Worm (Caenorhabditis elegans): ENCODE results near the gene F13D2.1.

F13D2.1 gene

DNA sequence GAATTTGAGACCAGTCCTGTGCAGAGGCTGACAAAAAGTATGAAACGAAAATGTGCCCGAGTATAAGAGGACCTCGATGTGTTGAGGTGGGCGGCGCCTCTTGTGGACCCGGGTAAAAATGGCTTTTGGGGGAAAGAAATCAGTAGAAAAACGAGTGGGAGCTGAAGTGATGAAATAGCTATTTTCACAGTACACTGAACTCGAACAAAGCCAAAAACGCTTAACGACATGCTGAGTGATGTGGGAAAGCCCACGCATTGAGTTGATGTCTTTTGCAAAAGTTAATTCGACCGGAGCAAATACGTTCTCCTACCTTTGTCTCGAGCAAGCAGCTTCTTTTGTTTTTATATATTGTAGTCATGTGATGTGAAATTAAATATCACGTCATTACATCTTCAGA, 72.7 kb downstream of the F13D2.1 start, which contains the start of gene nlp-66:
nlp-66 (minus strand) TSS at position 101 of the 400 bp plus-strand sequence.
- TF ChIP-seq ceh-82 (tag; optimal IDR thresholded peaks at IDR 0.05) (no peak), pha-4 (tag; optimal IDR thresholded peaks at IDR 0.05) (no peak), nfya-1 (tag; optimal IDR thresholded peaks at IDR 0.05; ENCODE audit: insufficient read depth) (no peak), nhr-28 (tag; optimal IDR thresholded peaks at IDR 0.05) (no peak), elt-2 (tag; optimal IDR thresholded peaks at IDR 0.05) (no peak), lin-15B (tag; optimal IDR thresholded peaks at IDR 0.05) (no peak), eor-1 (tag; optimal IDR thresholded peaks at IDR 0.05) (no peak), ceh-28 (tag; optimal IDR thresholded peaks at IDR 0.05) (no peak), unc-62 (GFP tag; optimal IDR thresholded peaks at IDR 0.05) (no peak), fkh-10 (GFP tag; optimal IDR thresholded peaks at IDR 0.05) (no peak), zag-1 (tag; optimal IDR thresholded peaks at IDR 0.05) (no peak), snpc-4 (tag; optimal IDR thresholded peaks at IDR 0.05) (no peak), ztf-4 (tag; optimal IDR thresholded peaks at IDR 0.05) (no peak), mdl-1 (tag; optimal IDR thresholded peaks at IDR 0.05) (no peak), ceh-16 (tag; optimal IDR thresholded peaks at IDR 0.05) (no peak), lin-39 (tag; optimal IDR thresholded peaks at IDR 0.05) (no peak), egl-5 (tag; optimal IDR thresholded peaks at IDR 0.05) (no peak), elt-3 (tag; optimal IDR thresholded peaks at IDR 0.05) (no peak), fos-1 (tag; optimal IDR thresholded peaks at IDR 0.05) (no peak)

DNA sequence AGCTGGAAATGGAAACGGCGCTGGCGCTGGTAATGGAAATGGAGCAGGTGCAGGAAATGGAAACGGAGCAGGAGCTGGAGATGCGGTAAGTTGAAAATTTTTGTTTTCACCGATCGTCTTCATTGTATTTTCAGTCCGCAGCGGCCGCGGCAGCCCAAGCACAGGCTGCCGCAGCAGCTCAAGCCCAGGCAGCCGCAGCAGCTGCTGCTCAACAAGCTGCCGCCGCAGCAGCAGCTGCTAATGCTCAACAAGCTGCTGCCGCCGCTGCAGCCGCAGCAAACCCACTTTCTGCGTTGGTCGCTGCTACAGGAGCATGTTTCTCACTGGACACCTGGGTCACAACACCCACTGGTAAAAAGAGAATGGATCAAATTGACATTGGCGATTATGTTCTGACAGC, 75.0 kb downstream of the F13D2.1 start:
- TF ChIP-seq nfya-1 (tag; optimal IDR thresholded peaks at IDR 0.05; ENCODE audit: insufficient read depth) = no peak
- no peak for TF ChIP-seq snpc-4 (tag; optimal IDR thresholded peaks at IDR 0.05)
- no peak for TF ChIP-seq nhr-77 (tag; optimal IDR thresholded peaks at IDR 0.05)
- TF ChIP-seq R02D3.7 (tag; optimal IDR thresholded peaks at IDR 0.05) = no peak
- no peak for TF ChIP-seq zag-1 (tag; optimal IDR thresholded peaks at IDR 0.05)
- no peak for TF ChIP-seq skn-1 (tag; optimal IDR thresholded peaks at IDR 0.05)
- TF ChIP-seq hmg-11 (tag; optimal IDR thresholded peaks at IDR 0.05) = no peak
- TF ChIP-seq egl-5 (tag; optimal IDR thresholded peaks at IDR 0.05) = no peak
- TF ChIP-seq nhr-67 (tag; optimal IDR thresholded peaks at IDR 0.05) = no peak
- no peak for TF ChIP-seq unc-62 (GFP tag; optimal IDR thresholded peaks at IDR 0.05)
- no peak for TF ChIP-seq ztf-4 (tag; optimal IDR thresholded peaks at IDR 0.05)
- TF ChIP-seq elt-1 (tag; optimal IDR thresholded peaks at IDR 0.05) = no peak
- no peak for TF ChIP-seq nhr-76 (tag; optimal IDR thresholded peaks at IDR 0.05)
- no peak for TF ChIP-seq elt-2 (tag; optimal IDR thresholded peaks at IDR 0.05)
- no peak for TF ChIP-seq nhr-25 (tag; optimal IDR thresholded peaks at IDR 0.05)
- TF ChIP-seq lin-39 (tag; optimal IDR thresholded peaks at IDR 0.05) = no peak
- no peak for TF ChIP-seq ceh-28 (tag; optimal IDR thresholded peaks at IDR 0.05)
- no peak for TF ChIP-seq lin-15B (tag; optimal IDR thresholded peaks at IDR 0.05)
- no peak for TF ChIP-seq fkh-2 (tag; optimal IDR thresholded peaks at IDR 0.05)

Data from whole organism, L3 larva.